Fruit fly (Drosophila melanogaster) whole organism, embryonic: Measurements from ENCODE around the gene SmE.
A peak's percentile ranks its signal among the peaks of the same experiment; 100 is the strongest.

Experiments
- Antp ChIP-seq: fragments of 200-800 bp; sonication (Bioruptor generic); optimal IDR thresholded peaks from 3 replicates; lab custom pipeline; 2016; ENCODE audit warnings: missing biosample characterization, missing genetic modification characterization
- BEAF-32 ChIP-seq: fragments of 200-800 bp; sonication (Bioruptor generic); optimal IDR thresholded peaks from 3 replicates; lab custom pipeline; 2017; ENCODE audit warnings: missing biosample characterization, missing genetic modification characterization, mild to moderate bottlenecking, moderate library complexity, missing genetic modification reagents
- BtbVII ChIP-seq: fragments of 200-800 bp; sonication (Bioruptor generic); optimal IDR thresholded peaks from 3 replicates; lab custom pipeline; 2017; ENCODE audit warnings: missing biosample characterization, mild to moderate bottlenecking, missing genetic modification characterization
- CG10274 ChIP-seq: fragments of 200-800 bp; sonication (Bioruptor generic); optimal IDR thresholded peaks from 3 replicates; lab custom pipeline; 2017; ENCODE audit warnings: missing biosample characterization, mild to moderate bottlenecking, missing genetic modification characterization
- CG10366 ChIP-seq: fragments of 200-800 bp; sonication (Bioruptor generic); IDR thresholded peaks from 2 replicates; pipeline ENCODE4 v1.3.6; 2022; ENCODE audit warnings: missing biosample characterization, missing genetic modification characterization
- CG10979 ChIP-seq: fragments of 200-800 bp; sonication (Bioruptor generic); optimal IDR thresholded peaks from 2 replicates; lab custom pipeline; 2018; ENCODE audit warnings: missing biosample characterization, mild to moderate bottlenecking, missing genetic modification characterization, moderate library complexity
- CG11085 ChIP-seq: fragments of 200-800 bp; sonication (Bioruptor generic); IDR thresholded peaks from 2 replicates; pipeline ENCODE4 v1.3.6; 2022; ENCODE audit warnings: missing biosample characterization, missing genetic modification characterization
- CG11504 ChIP-seq: fragments of 200-800 bp; sonication (Bioruptor generic); optimal IDR thresholded peaks from 3 replicates; lab custom pipeline; 2019; ENCODE audit warnings: missing biosample characterization, mild to moderate bottlenecking, missing genetic modification characterization, moderate library complexity
- CG12236 ChIP-seq: fragments of 200-800 bp; sonication (Bioruptor generic); optimal IDR thresholded peaks from 2 replicates; lab custom pipeline; 2016; ENCODE audit warnings: missing biosample characterization, missing genetic modification characterization
- CG12299 ChIP-seq: fragments of 200-800 bp; sonication (Bioruptor generic); optimal IDR thresholded peaks from 2 replicates; lab custom pipeline; 2018; ENCODE audit warnings: missing biosample characterization, mild to moderate bottlenecking, missing genetic modification characterization
- CG13894 ChIP-seq: fragments of 200-800 bp; sonication (Bioruptor generic); optimal IDR thresholded peaks from 3 replicates; lab custom pipeline; 2018; ENCODE audit warnings: missing biosample characterization, mild to moderate bottlenecking, missing genetic modification characterization, moderate library complexity
- CG14710 ChIP-seq: fragments of 200-800 bp; sonication (Bioruptor generic); optimal IDR thresholded peaks from 3 replicates; lab custom pipeline; 2019; ENCODE audit warnings: missing biosample characterization, mild to moderate bottlenecking, missing genetic modification characterization, moderate library complexity
- CG15479 ChIP-seq: fragments of 200-800 bp; sonication (Bioruptor generic); optimal IDR thresholded peaks from 3 replicates; lab custom pipeline; 2019; ENCODE audit warnings: missing biosample characterization, mild to moderate bottlenecking, missing genetic modification characterization, moderate library complexity
- CG15514 ChIP-seq: fragments of 200-800 bp; sonication (Bioruptor generic); optimal IDR thresholded peaks from 3 replicates; lab custom pipeline; 2017; ENCODE audit warnings: missing biosample characterization, missing genetic modification characterization, mild to moderate bottlenecking, moderate library complexity, missing genetic modification reagents
- CG16779 ChIP-seq: fragments of 200-800 bp; sonication (Bioruptor generic); IDR thresholded peaks from 2 replicates; pipeline ENCODE4 v1.3.6; 2022; ENCODE audit warnings: missing biosample characterization, missing genetic modification characterization
- CG17802 ChIP-seq: fragments of 200-800 bp; sonication (Bioruptor generic); optimal IDR thresholded peaks from 2 replicates; lab custom pipeline; 2018; ENCODE audit warnings: missing biosample characterization, mild to moderate bottlenecking, missing genetic modification characterization, moderate library complexity
- CG2129 ChIP-seq: fragments of 200-800 bp; sonication (Bioruptor generic); IDR thresholded peaks from 2 replicates; pipeline ENCODE4 v1.3.6; 2022; ENCODE audit warnings: missing biosample characterization, missing genetic modification characterization; ENCODE audit not compliant: partially characterized antibody
- CG31388 ChIP-seq: fragments of 200-800 bp; sonication (Bioruptor generic); optimal IDR thresholded peaks from 2 replicates; lab custom pipeline; 2016; ENCODE audit warnings: missing biosample characterization, missing genetic modification characterization
- CG6791 ChIP-seq: fragments of 200-800 bp; sonication (Bioruptor generic); IDR thresholded peaks from 3 replicates; pipeline ENCODE4 v1.3.6; 2022; ENCODE audit warnings: missing biosample characterization, missing genetic modification characterization; ENCODE audit not compliant: partially characterized antibody
- CG6813 ChIP-seq: fragments of 200-800 bp; sonication (Bioruptor generic); optimal IDR thresholded peaks from 2 replicates; lab custom pipeline; 2017; ENCODE audit warnings: missing biosample characterization, missing genetic modification characterization, mild to moderate bottlenecking, moderate library complexity, missing genetic modification reagents
- CG7928 ChIP-seq: fragments of 200-800 bp; sonication (Bioruptor generic); optimal IDR thresholded peaks from 2 replicates; lab custom pipeline; 2017; ENCODE audit warnings: missing biosample characterization, mild to moderate bottlenecking, missing genetic modification characterization
- Elba2 ChIP-seq: fragments of 200-800 bp; sonication (Bioruptor generic); optimal IDR thresholded peaks from 3 replicates; lab custom pipeline; 2016; ENCODE audit warnings: missing biosample characterization, missing genetic modification characterization
- Fer3 ChIP-seq: fragments of 200-800 bp; sonication (Bioruptor generic); optimal IDR thresholded peaks from 2 replicates; lab custom pipeline; 2018; ENCODE audit warnings: missing biosample characterization, mild to moderate bottlenecking, missing genetic modification characterization, moderate library complexity
- Hmr ChIP-seq: fragments of 200-800 bp; sonication (Bioruptor generic); optimal IDR thresholded peaks from 3 replicates; lab custom pipeline; 2017; ENCODE audit warnings: mild to moderate bottlenecking, missing biosample characterization, missing genetic modification reagents, missing genetic modification characterization
- Lhr ChIP-seq: fragments of 200-800 bp; sonication (Bioruptor generic); optimal IDR thresholded peaks from 3 replicates; lab custom pipeline; 2017; ENCODE audit warnings: mild to moderate bottlenecking, missing biosample characterization, missing genetic modification reagents, missing genetic modification characterization
- Mad ChIP-seq: fragments of 200-800 bp; sonication (Bioruptor generic); optimal IDR thresholded peaks from 2 replicates; lab custom pipeline; 2016; ENCODE audit warnings: missing biosample characterization, missing genetic modification characterization
- Meics ChIP-seq: fragments of 200-800 bp; sonication (Bioruptor generic); optimal IDR thresholded peaks from 2 replicates; lab custom pipeline; 2017; ENCODE audit warnings: missing biosample characterization, mild to moderate bottlenecking, missing genetic modification characterization
- Mes4 ChIP-seq: fragments of 200-800 bp; sonication (Bioruptor generic); optimal IDR thresholded peaks from 2 replicates; lab custom pipeline; 2016; ENCODE audit warnings: missing biosample characterization, missing genetic modification characterization
- Myb ChIP-seq: fragments of 200-800 bp; sonication (Bioruptor generic); optimal IDR thresholded peaks from 2 replicates; lab custom pipeline; 2016; ENCODE audit warnings: missing biosample characterization, missing genetic modification characterization
- Optix ChIP-seq: fragments of 200-800 bp; sonication (Bioruptor generic); IDR thresholded peaks from 3 replicates; pipeline ENCODE4 v1.3.6; 2022; ENCODE audit warnings: missing biosample characterization, missing genetic modification characterization
- dati ChIP-seq: fragments of 200-800 bp; sonication (Bioruptor generic); IDR thresholded peaks from 2 replicates; pipeline ENCODE4 v1.3.6; 2022; ENCODE audit warnings: missing biosample characterization, missing genetic modification characterization
- fru ChIP-seq: fragments of >200 bp; optimal IDR thresholded peaks from 2 replicates; lab custom pipeline; 2017
- gcm ChIP-seq: fragments of 200-800 bp; sonication (Bioruptor generic); optimal IDR thresholded peaks from 2 replicates; lab custom pipeline; 2019; ENCODE audit warnings: missing biosample characterization, mild to moderate bottlenecking, missing genetic modification characterization, moderate library complexity
- gsb-n ChIP-seq: fragments of 200-800 bp; sonication (Bioruptor generic); optimal IDR thresholded peaks from 3 replicates; lab custom pipeline; 2018; ENCODE audit warnings: missing biosample characterization, mild to moderate bottlenecking, missing genetic modification characterization
- hbn ChIP-seq: fragments of 200-800 bp; sonication (Bioruptor generic); IDR thresholded peaks from 2 replicates; pipeline ENCODE4 v1.3.6; 2022; ENCODE audit warnings: missing biosample characterization, missing genetic modification characterization; ENCODE audit not compliant: partially characterized antibody
- klu ChIP-seq: fragments of 200-800 bp; sonication (Bioruptor generic); IDR thresholded peaks from 2 replicates; pipeline ENCODE4 v1.3.6; 2022; ENCODE audit warnings: missing biosample characterization, missing genetic modification characterization
- lov ChIP-seq, 2 experiments: fragments of 200-800 bp in 1 of 2; fragments of >200 bp in 1 of 2; sonication (Bioruptor generic) in 1 of 2; IDR thresholded peaks in 1 of 2; optimal IDR thresholded peaks in 1 of 2; 2 replicates in 1 of 2; 3 replicates in 1 of 2; pipeline versions ENCODE4 v1.3.6 to Lab custom; 2017 to 2022; ENCODE audit warnings: missing biosample characterization in 1 of 2, missing genetic modification characterization in 1 of 2
- luna ChIP-seq: fragments of 200-800 bp; sonication (Bioruptor generic); optimal IDR thresholded peaks from 2 replicates; lab custom pipeline; 2016; ENCODE audit warnings: missing biosample characterization, missing genetic modification characterization
- mam ChIP-seq: fragments of 200-800 bp; sonication (Bioruptor generic); optimal IDR thresholded peaks from 3 replicates; lab custom pipeline; 2016; ENCODE audit warnings: missing biosample characterization, missing genetic modification characterization
- nom ChIP-seq: fragments of 200-800 bp; sonication (Bioruptor generic); optimal IDR thresholded peaks from 2 replicates; lab custom pipeline; 2017; ENCODE audit warnings: missing biosample characterization, missing genetic modification characterization, mild to moderate bottlenecking, moderate library complexity, missing genetic modification reagents
- oc ChIP-seq: fragments of 200-800 bp; sonication (Bioruptor generic); optimal IDR thresholded peaks from 2 replicates; lab custom pipeline; 2018; ENCODE audit warnings: missing biosample characterization, mild to moderate bottlenecking, missing genetic modification characterization, moderate library complexity
- p53 ChIP-seq: fragments of 200-800 bp; sonication (Bioruptor generic); optimal IDR thresholded peaks from 2 replicates; lab custom pipeline; 2016; ENCODE audit warnings: missing biosample characterization, missing genetic modification characterization
- pb ChIP-seq: fragments of 200-800 bp; sonication (Bioruptor generic); optimal IDR thresholded peaks from 3 replicates; lab custom pipeline; 2016; ENCODE audit warnings: missing biosample characterization, missing genetic modification characterization
- shn ChIP-seq: fragments of 200-800 bp; sonication (Bioruptor generic); optimal IDR thresholded peaks from 3 replicates; lab custom pipeline; 2016; ENCODE audit warnings: missing biosample characterization, missing genetic modification characterization
- sqz ChIP-seq: fragments of 200-800 bp; sonication (Bioruptor generic); optimal IDR thresholded peaks from 3 replicates; lab custom pipeline; 2018; ENCODE audit warnings: missing biosample characterization, mild to moderate bottlenecking, missing genetic modification characterization
- tio ChIP-seq: fragments of 200-800 bp; sonication (Bioruptor generic); optimal IDR thresholded peaks from 2 replicates; lab custom pipeline; 2017; ENCODE audit warnings: missing biosample characterization, missing genetic modification characterization, inconsistent platforms
- tll ChIP-seq, 2 experiments: fragments of 200-800 bp in 1 of 2; fragments of >200 bp in 1 of 2; sonication (Bioruptor generic) in 1 of 2; optimal IDR thresholded peaks; 2 replicates each; lab custom pipeline; 2017 to 2019; ENCODE audit warnings: missing biosample characterization in 2 of 2, missing genetic modification characterization in 2 of 2, mild to moderate bottlenecking in 1 of 2, moderate library complexity in 1 of 2
- twi ChIP-seq: fragments of 200-800 bp; optimal IDR thresholded peaks from 2 replicates; lab custom pipeline; 2019; ENCODE audit warnings: missing biosample characterization, mild to moderate bottlenecking, missing genetic modification characterization, moderate library complexity
- unc-4 ChIP-seq: fragments of 200-800 bp; sonication (Bioruptor generic); IDR thresholded peaks from 2 replicates; pipeline ENCODE4 v1.3.6; 2022; ENCODE audit warnings: missing biosample characterization, missing genetic modification characterization; ENCODE audit not compliant: partially characterized antibody
- zf30C ChIP-seq: fragments of 200-800 bp; sonication (Bioruptor generic); optimal IDR thresholded peaks from 3 replicates; lab custom pipeline; 2018; ENCODE audit warnings: missing biosample characterization, mild to moderate bottlenecking, missing genetic modification characterization

Gene SmE

dm6 chr2L:7885271-7885670, at the start of gene SmE, which contains the start of gene CG34132 (continued):
- no peak for TF ChIP-seq oc (tag; lab: Kevin White, UChicago)
- no peak for TF ChIP-seq Mes4
- peak; percentile 9 for TF ChIP-seq CG14710 (tag; lab: Kevin White, UChicago)
- TF ChIP-seq Elba2 = no peak
- TF ChIP-seq BEAF-32 (GFP tag; lab: Kevin White, UChicago) = peak; percentile 93
- no peak for TF ChIP-seq CG16779
- no peak for TF ChIP-seq CG11504 (tag; lab: Kevin White, UChicago)
- no peak for TF ChIP-seq luna (GFP tag; lab: Kevin White, UChicago)
- no peak for TF ChIP-seq pb (GFP tag; lab: Kevin White, UChicago)
- TF ChIP-seq CG11085 (GFP tag; lab: Robert Waterston, UW) = no peak
- TF ChIP-seq CG10366 (GFP tag; lab: Robert Waterston, UW) = no peak
- no peak for TF ChIP-seq Lhr (GFP tag; lab: Kevin White, UChicago)
- TF ChIP-seq CG13894 (tag; lab: Kevin White, UChicago) = no peak
- no peak for TF ChIP-seq mam (GFP tag; lab: Kevin White, UChicago)
- TF ChIP-seq CG15514 = no peak
- no peak for TF ChIP-seq fru (lab: Kevin White, UChicago)
- TF ChIP-seq unc-4 = peak; percentile 92
- TF ChIP-seq CG10274 (GFP tag; lab: Kevin White, UChicago) = no peak
- no peak for TF ChIP-seq tll (GFP tag; optimal IDR thresholded peaks at IDR 0.05; lab: Kevin White, UChicago)
- TF ChIP-seq Optix (GFP tag; lab: Robert Waterston, UW) = no peak
- peak; percentile 99 for TF ChIP-seq CG6791 (GFP tag; lab: Robert Waterston, UW)
- TF ChIP-seq CG12236 (GFP tag; lab: Kevin White, UChicago) = no peak
- no peak for TF ChIP-seq CG31388 (GFP tag; lab: Kevin White, UChicago)
- TF ChIP-seq zf30C (GFP tag; lab: Kevin White, UChicago) = no peak
- no peak for TF ChIP-seq CG6813 (GFP tag; lab: Kevin White, UChicago)
- no peak for TF ChIP-seq Mad (GFP tag; lab: Kevin White, UChicago)
- TF ChIP-seq CG2129 (GFP tag; lab: Robert Waterston, UW) = peak; percentile 84
- no peak for TF ChIP-seq nom
- TF ChIP-seq sqz = no peak
- TF ChIP-seq CG10979 (tag; lab: Kevin White, UChicago) = no peak
- no peak for TF ChIP-seq shn
- TF ChIP-seq Fer3 (tag; lab: Kevin White, UChicago) = no peak
- TF ChIP-seq Antp = no peak
- TF ChIP-seq p53 (GFP tag; lab: Kevin White, UChicago) = no peak
- TF ChIP-seq gsb-n (tag; lab: Kevin White, UChicago) = no peak
- no peak for TF ChIP-seq BtbVII (GFP tag; lab: Kevin White, UChicago)
- no peak for TF ChIP-seq tio (GFP tag; lab: Kevin White, UChicago)
- no peak for TF ChIP-seq CG15479
- no peak for TF ChIP-seq Myb (GFP tag; lab: Kevin White, UChicago)
- TF ChIP-seq hbn (GFP tag; lab: Robert Waterston, UW) = peak; percentile 94
- TF ChIP-seq CG17802 (tag; lab: Kevin White, UChicago) = no peak
- TF ChIP-seq CG7928 (GFP tag; lab: Kevin White, UChicago) = no peak
- TF ChIP-seq dati (GFP tag; lab: Robert Waterston, UW) = no peak
- no peak for TF ChIP-seq Hmr (GFP tag; lab: Kevin White, UChicago)
- TF ChIP-seq gcm = no peak
- no peak for TF ChIP-seq Meics (GFP tag; lab: Kevin White, UChicago)
- TF ChIP-seq klu (GFP tag; lab: Robert Waterston, UW) = no peak
- no peak for TF ChIP-seq twi (tag; lab: Kevin White, UChicago)
- no peak for TF ChIP-seq lov (optimal IDR thresholded peaks at IDR 0.05; lab: Kevin White, UChicago)
- no peak for TF ChIP-seq lov (GFP tag; IDR thresholded peaks at IDR 0.05; lab: Robert Waterston, UW)
- TF ChIP-seq CG12299 (tag; lab: Kevin White, UChicago) = no peak
